Worm (Caenorhabditis elegans): ENCODE results near the gene C27D6.1.

The C27D6.1 gene

ce11 chrII:5141945-5142514 lies 30.5 kb upstream of the C27D6.1 start, which contains the start of gene nas-29:
TSS of gene nas-29 (minus strand) at chrII:5142036.
- TF ChIP-seq snpc-4 (tag; optimal IDR thresholded peaks at IDR 0.05) (no peak), elt-3 (tag; optimal IDR thresholded peaks at IDR 0.05) (peak in 1 of 6 experiments; percentile 31), irx-1 (tag; optimal IDR thresholded peaks at IDR 0.05) (no peak), fos-1 (tag; optimal IDR thresholded peaks at IDR 0.05) (no peak), C16A3.4 (tag; optimal IDR thresholded peaks at IDR 0.05) (no peak), hlh-4 (tag; optimal IDR thresholded peaks at IDR 0.05) (no peak), lin-35 (GFP tag; optimal IDR thresholded peaks at IDR 0.05) (peak in 1 of 2 experiments; percentile 48), F16B12.6 (tag; optimal IDR thresholded peaks at IDR 0.05) (no peak), lin-14 (GFP tag; optimal IDR thresholded peaks at IDR 0.05) (peak; percentile 34), nhr-20 (tag; optimal IDR thresholded peaks at IDR 0.05) (peak; percentile 92), elt-2 (tag; optimal IDR thresholded peaks at IDR 0.05) (peak; percentile 91)

- TF ChIP-seq ceh-82 (tag; optimal IDR thresholded peaks at IDR 0.05) (no peak), ceh-88 (GFP tag; IDR thresholded peaks at IDR 0.05) (no peak), elt-2 (tag; optimal IDR thresholded peaks at IDR 0.05) (no peak), dpl-1 (GFP tag; optimal IDR thresholded peaks at IDR 0.05) (no peak), ets-5 (GFP tag; IDR thresholded peaks at IDR 0.05) (no peak), efl-1 (optimal IDR thresholded peaks at IDR 0.05) (no peak), efl-1 (GFP tag; optimal IDR thresholded peaks at IDR 0.05 in 1 of 2) (no peak), elt-3 (tag; optimal IDR thresholded peaks at IDR 0.05) (no peak), fkh-8 (tag; optimal IDR thresholded peaks at IDR 0.05) (no peak), ama-1 (optimal IDR thresholded peaks at IDR 0.05) (no peak)
Observed at ce11 chrII:5142619-5143018, 29.9 kb upstream of the C27D6.1 start, which contains the start of gene F58A6.1. TSS of gene F58A6.1 (plus strand) at chrII:5142919.

- TF ChIP-seq irx-1 (tag; optimal IDR thresholded peaks at IDR 0.05) (no peak), nhr-84 (tag; optimal IDR thresholded peaks at IDR 0.05) (no peak), efl-1 (optimal IDR thresholded peaks at IDR 0.05) (no peak), efl-1 (GFP tag; optimal IDR thresholded peaks at IDR 0.05 in 1 of 2) (no peak), mef-2 (tag; optimal IDR thresholded peaks at IDR 0.05) (no peak), skn-1 (tag; optimal IDR thresholded peaks at IDR 0.05) (no peak)
Observed at ce11 chrII:5148349-5148748, 24.2 kb upstream of the C27D6.1 start, which contains the start of gene F58A6.5. TSS of gene F58A6.5 (minus strand) at chrII:5148449.

- TF ChIP-seq pax-3 (tag; optimal IDR thresholded peaks at IDR 0.05) (no peak), tlp-1 (tag; optimal IDR thresholded peaks at IDR 0.05) (no peak), unc-98 (GFP tag; IDR thresholded peaks at IDR 0.05) (no peak), snu-23 (GFP tag; optimal IDR thresholded peaks at IDR 0.05) (no peak), elt-3 (tag; optimal IDR thresholded peaks at IDR 0.05) (no peak), grh-1 (GFP tag; IDR thresholded peaks at IDR 0.05) (no peak), hlh-4 (tag; optimal IDR thresholded peaks at IDR 0.05) (no peak), lin-13 (GFP tag; optimal IDR thresholded peaks at IDR 0.05) (no peak), unc-30 (tag; optimal IDR thresholded peaks at IDR 0.05) (no peak), ceh-63 (GFP tag; optimal IDR thresholded peaks at IDR 0.05) (no peak), fos-1 (tag; optimal IDR thresholded peaks at IDR 0.05) (no peak), jun-1 (tag; optimal IDR thresholded peaks at IDR 0.05) (no peak), irx-1 (tag; optimal IDR thresholded peaks at IDR 0.05) (no peak), unc-86 (tag; optimal IDR thresholded peaks at IDR 0.05) (no peak), xbp-1 (tag; optimal IDR thresholded peaks at IDR 0.05) (no peak), C34B4.2 (tag; optimal IDR thresholded peaks at IDR 0.05) (no peak), fkh-10 (GFP tag; optimal IDR thresholded peaks at IDR 0.05) (no peak), nhr-28 (tag; optimal IDR thresholded peaks at IDR 0.05) (no peak), lir-3 (tag; optimal IDR thresholded peaks at IDR 0.05; ENCODE audit: poor library complexity) (no peak)
Observed at ce11 chrII:5150829-5151228, 21.7 kb upstream of the C27D6.1 start, which contains the start of gene srb-16. TSS of gene srb-16 (minus strand) at chrII:5150929.

Data from whole organism, L1 larva.